Worm (Caenorhabditis elegans) whole organism, young adult: ENCODE data around the gene W07A12.4.

ENCODE experiments used
- F39B2.1 ChIP-seq: fragments of 200-800 bp; sonication (Bioruptor generic); IDR thresholded peaks from 2 replicates; pipeline ENCODE4 v1.3.6; 2022; ENCODE audit warnings: missing genetic modification reagents, missing genetic modification characterization, missing compliant biosample characterization
- F49E8.2 ChIP-seq: sonication (generic microtip); optimal IDR thresholded peaks from 3 replicates; lab custom pipeline; 2017; ENCODE audit warnings: missing genetic modification characterization, mild to moderate bottlenecking, missing compliant biosample characterization, antibody characterized with exemption, moderate library complexity; ENCODE audit not compliant: insufficient read depth
- F55B11.4 ChIP-seq: sonication (generic microtip); optimal IDR thresholded peaks from 2 replicates; lab custom pipeline; 2016; ENCODE audit warnings: missing compliant biosample characterization, missing genetic modification characterization, borderline replicate concordance; ENCODE audit not compliant: insufficient read depth
- T07F8.4 ChIP-seq: sonication (generic microtip); optimal IDR thresholded peaks from 2 replicates; lab custom pipeline; 2016; ENCODE audit warnings: mild to moderate bottlenecking, missing genetic modification characterization, moderate library complexity, missing compliant biosample characterization
- akir-1 ChIP-seq: fragments of 200-800 bp; sonication (Bioruptor generic); optimal IDR thresholded peaks from 2 replicates; lab custom pipeline; 2018; ENCODE audit warnings: mild to moderate bottlenecking, missing genetic modification characterization, moderate library complexity, missing compliant biosample characterization
- aptf-3 ChIP-seq: fragments of 200-800 bp; sonication (Bioruptor generic); IDR thresholded peaks from 2 replicates; pipeline ENCODE4 v1.3.6; 2022; ENCODE audit warnings: missing genetic modification characterization, missing compliant biosample characterization
- atf-7 ChIP-seq: sonication (generic microtip); optimal IDR thresholded peaks from 2 replicates; lab custom pipeline; 2017; ENCODE audit warnings: mild to moderate bottlenecking, missing genetic modification characterization, missing compliant biosample characterization
- attf-3 ChIP-seq: fragments of 200-800 bp; sonication (Bioruptor generic); conservative IDR thresholded peaks from 2 replicates; pipeline ENCODE4 v1.3.6; 2022; ENCODE audit warnings: missing genetic modification reagents, missing genetic modification characterization, missing compliant biosample characterization
- bed-1 ChIP-seq: fragments of 200-800 bp; sonication (Bioruptor generic); IDR thresholded peaks from 2 replicates; pipeline ENCODE4 v1.3.6; 2022; ENCODE audit warnings: missing genetic modification reagents, missing genetic modification characterization, missing compliant biosample characterization
- ccch-3 ChIP-seq: fragments of 200-800 bp; sonication (Bioruptor generic); optimal IDR thresholded peaks from 2 replicates; lab custom pipeline; 2018; ENCODE audit warnings: mild to moderate bottlenecking, missing genetic modification characterization, missing compliant biosample characterization
- cebp-1 ChIP-seq, 2 experiments: fragments of 200-800 bp in 1 of 2; sonication (Bioruptor generic) in 1 of 2; sonication (generic microtip) in 1 of 2; IDR thresholded peaks in 1 of 2; optimal IDR thresholded peaks in 1 of 2; 2 replicates each; pipeline versions ENCODE4 v1.3.6 to Lab custom; 2017 to 2022; ENCODE audit warnings: missing compliant biosample characterization in 2 of 2, missing genetic modification characterization in 2 of 2, mild to moderate bottlenecking in 1 of 2, missing genetic modification reagents in 1 of 2, moderate library complexity in 1 of 2
- ceh-27 ChIP-seq: fragments of 200-800 bp; sonication (Bioruptor generic); optimal IDR thresholded peaks from 2 replicates; lab custom pipeline; 2018; ENCODE audit warnings: mild to moderate bottlenecking, missing genetic modification characterization, moderate library complexity, missing compliant biosample characterization
- ceh-40 ChIP-seq: fragments of 200-800 bp; sonication (Bioruptor generic); IDR thresholded peaks from 2 replicates; pipeline ENCODE4 v1.3.6; 2022; ENCODE audit warnings: missing genetic modification characterization, missing compliant biosample characterization
- ceh-58 ChIP-seq: fragments of 200-800 bp; sonication (Bioruptor generic); IDR thresholded peaks from 2 replicates; pipeline ENCODE4 v1.3.6; 2022; ENCODE audit warnings: missing genetic modification characterization, missing compliant biosample characterization
- ceh-79 ChIP-seq: sonication (generic microtip); optimal IDR thresholded peaks from 2 replicates; lab custom pipeline; 2017; ENCODE audit warnings: mild to moderate bottlenecking, missing genetic modification characterization, missing compliant biosample characterization
- die-1 ChIP-seq: sonication (generic microtip); optimal IDR thresholded peaks from 2 replicates; lab custom pipeline; 2016; ENCODE audit warnings: missing genotype, mild to moderate bottlenecking, missing genetic modification characterization, missing compliant biosample characterization
- egl-44 ChIP-seq: fragments of 200-800 bp; sonication (Bioruptor generic); IDR thresholded peaks from 2 replicates; pipeline ENCODE4 v1.3.6; 2022; ENCODE audit warnings: missing genetic modification reagents, missing genetic modification characterization, missing compliant biosample characterization
- ekl-4 ChIP-seq: fragments of 200-800 bp; sonication (Bioruptor generic); IDR thresholded peaks from 2 replicates; pipeline ENCODE4 v1.3.6; 2022; ENCODE audit warnings: missing genetic modification reagents, missing genetic modification characterization, missing compliant biosample characterization
- ets-4 ChIP-seq: fragments of 200-800 bp; sonication (Bioruptor generic); optimal IDR thresholded peaks from 2 replicates; lab custom pipeline; 2018; ENCODE audit warnings: mild to moderate bottlenecking, missing genetic modification characterization, missing compliant biosample characterization
- hrde-1 ChIP-seq: sonication (generic microtip); optimal IDR thresholded peaks from 2 replicates; lab custom pipeline; 2016; ENCODE audit warnings: missing genetic modification characterization, mild to moderate bottlenecking, missing compliant biosample characterization, moderate library complexity, missing genotype, missing genetic modification reagents, borderline replicate concordance
- lin-35 ChIP-seq, 3 experiments: fragments of 150-350 bp in 2 of 3; sonication (generic microtip) in 1 of 3; optimal IDR thresholded peaks; 2 replicates each; lab custom pipeline; 2014 to 2018; ENCODE audit warnings: missing biosample characterization in 3 of 3, missing genetic modification characterization in 3 of 3, missing genetic modification reagents in 3 of 3
- lin-40 ChIP-seq: sonication (generic microtip); optimal IDR thresholded peaks from 2 replicates; lab custom pipeline; 2016; ENCODE audit warnings: missing genetic modification characterization, mild to moderate bottlenecking, missing compliant biosample characterization, missing genotype, missing genetic modification reagents
- lin-54 ChIP-seq: fragments of 200-800 bp; sonication (Bioruptor generic); optimal IDR thresholded peaks from 2 replicates; lab custom pipeline; 2018; ENCODE audit warnings: mild to moderate bottlenecking, missing genetic modification characterization, missing compliant biosample characterization
- lsl-1 ChIP-seq: fragments of 200-800 bp; sonication (Bioruptor generic); optimal IDR thresholded peaks from 2 replicates; lab custom pipeline; 2018; ENCODE audit warnings: mild to moderate bottlenecking, missing genetic modification characterization, moderate library complexity, missing compliant biosample characterization
- lsy-27 ChIP-seq: sonication (generic microtip); optimal IDR thresholded peaks from 2 replicates; lab custom pipeline; 2017; ENCODE audit warnings: missing genetic modification characterization, mild to moderate bottlenecking, missing compliant biosample characterization, antibody characterized with exemption, missing genotype, borderline replicate concordance; ENCODE audit not compliant: insufficient read depth
- madf-10 ChIP-seq: sonication (generic microtip); optimal IDR thresholded peaks from 2 replicates; lab custom pipeline; 2016; ENCODE audit warnings: mild to moderate bottlenecking, missing genetic modification characterization, missing compliant biosample characterization
- madf-3 ChIP-seq: fragments of 200-800 bp; sonication (Bioruptor generic); IDR thresholded peaks from 2 replicates; pipeline ENCODE4 v1.3.6; 2022; ENCODE audit warnings: missing genetic modification reagents, missing genetic modification characterization, missing compliant biosample characterization
- madf-8 ChIP-seq: fragments of 200-800 bp; sonication (Bioruptor generic); conservative IDR thresholded peaks from 2 replicates; pipeline ENCODE4 v1.3.6; 2022; ENCODE audit warnings: missing genetic modification reagents, missing genetic modification characterization, missing compliant biosample characterization
- nfya-1 ChIP-seq: sonication (generic microtip); optimal IDR thresholded peaks from 2 replicates; lab custom pipeline; 2017; ENCODE audit warnings: antibody characterized with exemption, missing compliant biosample characterization, missing genetic modification characterization, borderline replicate concordance; ENCODE audit not compliant: insufficient read depth
- nfya-2 ChIP-seq: fragments of 200-800 bp; sonication (Bioruptor generic); IDR thresholded peaks from 2 replicates; pipeline ENCODE4 v1.3.6; 2022; ENCODE audit warnings: missing genetic modification reagents, missing genetic modification characterization, missing compliant biosample characterization
- nhr-80 ChIP-seq: sonication (generic microtip); optimal IDR thresholded peaks from 2 replicates; lab custom pipeline; 2016; ENCODE audit warnings: missing genetic modification characterization, missing compliant biosample characterization
- nhr-90 ChIP-seq: sonication (generic microtip); optimal IDR thresholded peaks from 2 replicates; lab custom pipeline; 2016; ENCODE audit warnings: missing genotype, mild to moderate bottlenecking, missing genetic modification characterization, missing compliant biosample characterization
- pha-4 ChIP-seq: fragments of 150-350 bp; sonication (generic microtip); optimal IDR thresholded peaks from 2 replicates; lab custom pipeline; 2014; ENCODE audit warnings: missing biosample characterization, missing genetic modification reagents, missing genetic modification characterization
- rcor-1 ChIP-seq: fragments of 200-800 bp; sonication (Bioruptor generic); IDR thresholded peaks from 2 replicates; pipeline ENCODE4 v1.3.6; 2022; ENCODE audit warnings: missing genetic modification reagents, missing genetic modification characterization, missing compliant biosample characterization
- repo-1 ChIP-seq: sonication (generic microtip); optimal IDR thresholded peaks from 2 replicates; lab custom pipeline; 2017; ENCODE audit warnings: mild to moderate bottlenecking, missing genetic modification characterization, missing compliant biosample characterization
- snpc-1.3 ChIP-seq: sonication (generic microtip); optimal IDR thresholded peaks from 2 replicates; lab custom pipeline; 2017; ENCODE audit warnings: missing genetic modification characterization, mild to moderate bottlenecking, missing compliant biosample characterization, antibody characterized with exemption, moderate library complexity, missing genotype, missing genetic modification reagents; ENCODE audit not compliant: insufficient read depth
- snpc-4 ChIP-seq, 5 experiments: fragments of 150-350 bp in 1 of 5; sonication (generic microtip) in 4 of 5; optimal IDR thresholded peaks; 2 replicates each; lab custom pipeline; 2014 to 2018; ENCODE audit warnings: missing genetic modification characterization in 5 of 5, missing biosample characterization in 3 of 5, antibody characterized with exemption in 2 of 5, mild to moderate bottlenecking in 2 of 5, missing compliant biosample characterization in 2 of 5, missing genotype in 2 of 5, moderate library complexity in 2 of 5, missing genetic modification reagents in 1 of 5
- sptf-2 ChIP-seq: fragments of 200-800 bp; sonication (Bioruptor generic); optimal IDR thresholded peaks from 2 replicates; lab custom pipeline; 2018; ENCODE audit warnings: mild to moderate bottlenecking, missing genetic modification characterization, missing compliant biosample characterization
- unc-130 ChIP-seq: sonication (generic microtip); optimal IDR thresholded peaks from 2 replicates; lab custom pipeline; 2016; ENCODE audit warnings: missing genetic modification reagents, missing genetic modification characterization, missing compliant biosample characterization
- zfh-2 ChIP-seq: fragments of 200-800 bp; sonication (Bioruptor generic); conservative IDR thresholded peaks from 2 replicates; pipeline ENCODE4 v1.3.6; 2022; ENCODE audit warnings: missing genetic modification reagents, missing genetic modification characterization, missing compliant biosample characterization
- ztf-18 ChIP-seq: sonication (generic microtip); optimal IDR thresholded peaks from 2 replicates; lab custom pipeline; 2016; ENCODE audit warnings: missing genotype, mild to moderate bottlenecking, missing genetic modification characterization, missing compliant biosample characterization
- ztf-3 ChIP-seq: fragments of 200-800 bp; sonication (Bioruptor generic); optimal IDR thresholded peaks from 2 replicates; lab custom pipeline; 2018; ENCODE audit warnings: mild to moderate bottlenecking, missing genetic modification characterization, missing compliant biosample characterization

The W07A12.4 gene

DNA sequence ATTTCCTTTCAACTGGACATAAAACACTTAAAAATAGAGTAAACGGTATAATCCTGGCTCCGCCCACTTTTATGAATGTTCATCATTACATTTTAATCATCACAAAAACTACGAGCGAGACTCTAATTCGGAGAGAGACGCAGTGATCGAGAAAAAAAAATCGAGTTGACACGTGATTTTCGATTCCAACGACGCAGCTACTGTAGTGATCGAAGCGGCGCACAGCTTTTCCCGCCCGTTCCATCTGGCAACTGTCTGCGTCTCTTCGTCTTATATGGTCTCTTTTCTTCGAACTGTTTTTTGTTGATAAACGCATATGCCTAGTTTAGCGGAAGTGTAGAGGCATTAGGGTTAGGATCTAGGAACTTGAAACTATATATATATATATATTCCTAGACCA, 32.3 kb upstream of the W07A12.4 start (continued):
- TF ChIP-seq sptf-2 (GFP tag; lab: Kevin White, UChicago) (no peak), zfh-2 (GFP tag; lab: Robert Waterston, UW) (no peak; the same call in 1 of the 2 replicates), atf-7 (tag; lab: Kevin White, UChicago) (peak; percentile 42), nhr-80 (peak; percentile 85)

- TF ChIP-seq akir-1 (GFP tag; lab: Kevin White, UChicago) (no peak), snpc-4 (GFP tag; optimal IDR thresholded peaks at IDR 0.05; lab: Kevin White, UChicago) (no peak), snpc-4 (tag; optimal IDR thresholded peaks at IDR 0.05; lab: Kevin White, UChicago) (no peak), nfya-1 (tag; lab: Kevin White, UChicago) (no peak), F55B11.4 (no peak), cebp-1 (GFP tag; IDR thresholded peaks at IDR 0.05; lab: Robert Waterston, UW) (no peak), cebp-1 (tag; optimal IDR thresholded peaks at IDR 0.05; lab: Kevin White, UChicago) (peak; percentile 68), lin-54 (no peak)
Observed at ce11 chrII:9114972-9115371, 31.1 kb upstream of the W07A12.4 start.

DNA sequence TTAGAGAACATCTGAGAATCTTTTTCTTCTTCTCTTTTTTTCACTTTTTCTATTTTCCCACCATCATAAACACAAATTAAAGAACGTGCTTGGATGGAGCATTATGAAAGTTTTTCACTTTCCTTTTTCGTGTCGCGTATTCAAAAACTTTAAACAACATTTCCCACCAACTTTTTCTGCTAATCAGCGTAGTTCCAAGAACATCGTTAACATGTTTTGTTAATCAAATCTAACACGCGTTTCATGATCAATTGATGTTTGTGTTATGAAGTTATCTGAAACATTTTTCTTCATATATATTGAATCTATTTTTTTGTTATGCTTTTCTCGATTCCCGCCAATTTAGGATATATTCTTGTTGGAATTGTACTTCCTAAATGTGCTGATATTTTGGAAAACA, 30.4 kb upstream of the W07A12.4 start:
- no peak for TF ChIP-seq hrde-1 (tag; lab: Kevin White, UChicago)
- TF ChIP-seq pha-4 (tag; lab: Kevin White, UChicago) = no peak
- no peak for TF ChIP-seq madf-3
- TF ChIP-seq nhr-90 = no peak
- no peak for TF ChIP-seq ztf-18 (tag; lab: Kevin White, UChicago)
- no peak for TF ChIP-seq lin-35 (GFP tag; optimal IDR thresholded peaks at IDR 0.05; lab: Kevin White, UChicago)
- no peak for TF ChIP-seq bed-1 (GFP tag; lab: Robert Waterston, UW)
- TF ChIP-seq ccch-3 (GFP tag; lab: Kevin White, UChicago) = no peak
- no peak for TF ChIP-seq snpc-1.3 (tag; lab: Kevin White, UChicago)
- no peak for TF ChIP-seq ceh-40 (GFP tag; lab: Robert Waterston, UW)
- TF ChIP-seq ceh-27 (GFP tag; lab: Kevin White, UChicago) = no peak
- TF ChIP-seq lin-40 (tag; lab: Kevin White, UChicago) = no peak
- TF ChIP-seq repo-1 (tag; lab: Kevin White, UChicago) = no peak
- no peak for TF ChIP-seq rcor-1 (GFP tag; lab: Robert Waterston, UW)
- TF ChIP-seq cebp-1 (GFP tag; IDR thresholded peaks at IDR 0.05; lab: Robert Waterston, UW) = no peak
- TF ChIP-seq cebp-1 (tag; optimal IDR thresholded peaks at IDR 0.05; lab: Kevin White, UChicago) = no peak
- TF ChIP-seq aptf-3 (GFP tag; lab: Robert Waterston, UW) = no peak
- no peak for TF ChIP-seq F39B2.1 (GFP tag; lab: Robert Waterston, UW)
- TF ChIP-seq attf-3 (GFP tag; lab: Robert Waterston, UW) = no peak

ce11 chrII:9116404-9116803, 29.7 kb upstream of the W07A12.4 start:
- TF ChIP-seq ceh-79 (tag; lab: Kevin White, UChicago) (no peak), nfya-2 (GFP tag; lab: Robert Waterston, UW) (no peak), egl-44 (GFP tag; lab: Robert Waterston, UW) (no peak), madf-10 (tag; lab: Kevin White, UChicago) (no peak), nhr-80 (peak; percentile 84), F49E8.2 (tag; lab: Kevin White, UChicago) (no peak), lsl-1 (GFP tag; lab: Kevin White, UChicago) (no peak), T07F8.4 (tag; lab: Kevin White, UChicago) (no peak), ztf-3 (GFP tag; lab: Kevin White, UChicago) (no peak), unc-130 (GFP tag; lab: Kevin White, UChicago) (no peak), lsy-27 (tag; lab: Kevin White, UChicago) (no peak), ets-4 (GFP tag; lab: Kevin White, UChicago) (peak; percentile 33), F39B2.1 (GFP tag; lab: Robert Waterston, UW) (no peak), die-1 (tag; lab: Kevin White, UChicago) (no peak), madf-8 (GFP tag; lab: Robert Waterston, UW) (no peak), ceh-27 (GFP tag; lab: Kevin White, UChicago) (no peak), ekl-4 (GFP tag; lab: Robert Waterston, UW) (no peak), ceh-58 (GFP tag; lab: Robert Waterston, UW) (no peak)
